Worm (Caenorhabditis elegans): Measurements from ENCODE around the gene Y39G8B.2.

The Y39G8B.2 gene

DNA sequence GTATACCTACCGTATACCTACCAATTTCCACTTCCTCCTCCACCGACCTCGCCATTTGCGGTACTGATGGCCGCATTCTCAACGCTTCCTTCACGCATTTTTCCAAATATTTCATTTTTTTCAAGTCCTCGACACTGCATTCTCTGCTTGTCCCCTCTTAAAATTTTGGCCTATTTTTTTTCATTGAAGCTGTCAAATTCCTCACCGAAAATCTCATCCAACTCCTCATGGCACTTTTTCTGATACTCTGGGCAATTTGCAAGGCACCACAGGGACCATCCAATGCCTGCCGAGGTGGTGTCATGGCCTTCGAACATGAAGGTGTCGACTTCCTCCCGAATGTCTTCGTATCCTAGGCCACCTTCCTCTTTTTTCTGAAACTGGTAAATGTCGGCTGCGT is 38.6 kb upstream of the Y39G8B.2 start:
- TF ChIP-seq gmeb-2 (tag; optimal IDR thresholded peaks at IDR 0.05) (no peak), hlh-13 (GFP tag; optimal IDR thresholded peaks at IDR 0.05) (no peak), fkh-10 (GFP tag; optimal IDR thresholded peaks at IDR 0.05) (no peak)

DNA sequence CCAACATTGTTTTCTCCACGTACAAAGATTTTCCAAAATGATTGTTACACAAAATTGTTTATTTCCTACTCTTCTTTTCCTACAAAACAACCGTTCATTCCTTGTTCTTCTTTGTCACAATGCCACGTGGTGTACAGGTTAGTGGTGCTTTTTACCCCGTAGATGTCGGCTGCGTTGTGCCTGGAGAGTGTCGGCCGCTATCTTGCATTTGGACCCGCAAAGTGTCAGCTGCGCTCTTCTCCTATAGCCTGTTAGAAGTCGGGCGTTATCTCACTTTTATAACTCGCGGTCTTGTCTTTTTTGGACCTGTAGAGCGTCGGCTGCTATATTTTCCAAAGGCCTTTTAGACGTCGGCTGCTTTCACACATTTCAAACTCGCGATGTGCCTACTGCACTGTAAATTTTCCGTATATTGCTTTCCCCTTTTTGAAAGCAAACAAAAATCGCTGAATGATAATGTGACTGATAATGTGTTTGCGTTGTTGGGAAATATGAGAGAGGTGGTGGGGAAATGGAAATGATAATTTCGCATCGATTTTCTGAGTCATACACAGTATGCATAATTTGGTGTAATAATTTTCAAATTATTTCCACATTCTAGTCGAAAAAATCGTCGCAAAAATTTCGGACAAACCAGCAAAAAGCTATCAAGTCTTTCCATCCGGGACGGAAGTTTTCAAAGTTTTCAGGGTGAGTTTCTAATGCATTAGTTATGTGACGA is 34.8 kb upstream of the Y39G8B.2 start, which contains the start of gene F01D5.8:
TSS of gene F01D5.8 (plus strand) at position 51 of the 721 bp plus-strand sequence.
- TF ChIP-seq ceh-19 (GFP tag; optimal IDR thresholded peaks at IDR 0.05): no peak
- no peak for TF ChIP-seq Y22D7AL.16 (tag; optimal IDR thresholded peaks at IDR 0.05)
- no peak for TF ChIP-seq T23F11.4 (GFP tag; optimal IDR thresholded peaks at IDR 0.05)
- TF ChIP-seq pag-3 (tag; optimal IDR thresholded peaks at IDR 0.05; ENCODE audit: borderline replicate concordance): no peak
- TF ChIP-seq ama-1 (optimal IDR thresholded peaks at IDR 0.05): no peak
- no peak for TF ChIP-seq sox-4 (tag; optimal IDR thresholded peaks at IDR 0.05)
- no peak for TF ChIP-seq pat-9 (tag; optimal IDR thresholded peaks at IDR 0.05)
- TF ChIP-seq che-1 (tag; optimal IDR thresholded peaks at IDR 0.05): no peak
- TF ChIP-seq ceh-18 (tag; optimal IDR thresholded peaks at IDR 0.05): no peak
- TF ChIP-seq hlh-30 (tag; optimal IDR thresholded peaks at IDR 0.05; ENCODE audit: insufficient read depth): no peak
- TF ChIP-seq unc-42 (tag; optimal IDR thresholded peaks at IDR 0.05): no peak
- TF ChIP-seq fkh-10 (GFP tag; optimal IDR thresholded peaks at IDR 0.05): no peak
- TF ChIP-seq K09A11.1 (tag; optimal IDR thresholded peaks at IDR 0.05; ENCODE audit: insufficient read depth): no peak
- TF ChIP-seq ceh-31 (tag; optimal IDR thresholded peaks at IDR 0.05): no peak
- TF ChIP-seq sdc-2 (tag; optimal IDR thresholded peaks at IDR 0.05): no peak
- no peak for TF ChIP-seq hlh-15 (tag; optimal IDR thresholded peaks at IDR 0.05)

DNA sequence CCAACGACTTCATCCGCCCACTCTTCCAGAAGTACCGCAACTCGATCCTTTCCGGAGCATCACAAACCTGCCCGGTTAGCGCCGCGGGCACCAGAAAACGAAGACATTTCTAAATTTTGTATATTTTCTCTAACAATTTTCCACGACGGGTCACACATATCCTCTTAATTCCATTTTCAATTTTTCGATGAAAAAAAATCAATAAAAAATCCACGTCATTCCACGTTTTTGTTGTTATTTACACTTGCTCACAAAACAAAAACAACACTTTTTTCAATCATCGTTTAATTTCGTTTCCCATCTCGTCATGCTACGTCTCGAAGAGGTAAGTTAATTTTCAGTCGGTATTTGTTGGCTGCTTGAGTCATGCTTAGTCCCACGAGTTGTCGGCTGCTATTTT is 32.3 kb upstream of the Y39G8B.2 start, which contains the start of gene F01D5.7:
TSS of gene F01D5.7 (plus strand) at position 301 of the 400 bp plus-strand sequence.
- TF ChIP-seq nfya-1 (tag; optimal IDR thresholded peaks at IDR 0.05) (no peak), hlh-8 (tag; optimal IDR thresholded peaks at IDR 0.05) (no peak), nhr-11 (tag; optimal IDR thresholded peaks at IDR 0.05) (no peak), ceh-6 (GFP tag; optimal IDR thresholded peaks at IDR 0.05) (no peak), fax-1 (tag; optimal IDR thresholded peaks at IDR 0.05) (no peak), unc-55 (GFP tag; optimal IDR thresholded peaks at IDR 0.05) (no peak), ceh-45 (GFP tag; IDR thresholded peaks at IDR 0.05) (no peak), lin-11 (tag; optimal IDR thresholded peaks at IDR 0.05) (no peak), pros-1 (tag; optimal IDR thresholded peaks at IDR 0.05) (no peak), nhr-232 (tag; optimal IDR thresholded peaks at IDR 0.05) (no peak), ztf-16 (tag; optimal IDR thresholded peaks at IDR 0.05) (no peak)

DNA sequence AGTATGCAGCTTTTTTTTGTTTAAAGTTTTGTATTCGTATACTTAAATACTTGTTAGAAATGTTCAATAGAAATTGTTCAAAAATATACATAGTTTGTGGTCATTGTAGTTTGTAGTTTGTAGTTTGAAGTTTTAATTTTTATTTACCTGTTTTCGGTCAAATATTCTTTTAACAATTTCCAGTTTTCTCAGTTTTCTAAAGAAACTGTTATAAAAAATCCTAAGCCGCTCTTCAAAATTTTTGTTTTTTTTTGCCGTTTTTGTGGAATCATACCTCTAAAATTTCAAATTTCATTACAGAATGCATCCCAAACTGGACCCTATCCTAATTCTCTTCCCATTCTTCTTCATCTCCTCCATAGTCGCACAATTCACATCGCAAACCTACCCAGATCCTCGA is 30.2 kb upstream of the Y39G8B.2 start, which contains the start of gene F01D5.6:
TSS of gene F01D5.6 (plus strand) at position 301 of the 400 bp plus-strand sequence.
- no peak for TF ChIP-seq C38D4.7 (GFP tag; optimal IDR thresholded peaks at IDR 0.05)
- no peak for TF ChIP-seq hlh-15 (tag; optimal IDR thresholded peaks at IDR 0.05)
- no peak for TF ChIP-seq ahr-1 (tag; optimal IDR thresholded peaks at IDR 0.05)
- no peak for TF ChIP-seq syd-9 (tag; optimal IDR thresholded peaks at IDR 0.05)
- TF ChIP-seq gmeb-2 (tag; optimal IDR thresholded peaks at IDR 0.05): no peak
- TF ChIP-seq lin-11 (tag; optimal IDR thresholded peaks at IDR 0.05): no peak
- TF ChIP-seq unc-3 (GFP tag; conservative IDR thresholded peaks at IDR 0.05): no peak
- no peak for TF ChIP-seq unc-3 (tag; optimal IDR thresholded peaks at IDR 0.05)
- no peak for TF ChIP-seq unc-55 (GFP tag; optimal IDR thresholded peaks at IDR 0.05)
- TF ChIP-seq ceh-30 (tag; optimal IDR thresholded peaks at IDR 0.05): no peak
- TF ChIP-seq eyg-1 (tag; optimal IDR thresholded peaks at IDR 0.05): no peak
- TF ChIP-seq hlh-13 (GFP tag; optimal IDR thresholded peaks at IDR 0.05): no peak
- TF ChIP-seq sox-4 (tag; optimal IDR thresholded peaks at IDR 0.05): no peak
- TF ChIP-seq ceh-31 (tag; optimal IDR thresholded peaks at IDR 0.05): no peak
- no peak for TF ChIP-seq nfya-1 (tag; optimal IDR thresholded peaks at IDR 0.05)
- no peak for TF ChIP-seq ref-2 (tag; optimal IDR thresholded peaks at IDR 0.05)
- TF ChIP-seq T23F11.4 (GFP tag; optimal IDR thresholded peaks at IDR 0.05): no peak
- no peak for TF ChIP-seq fkh-10 (GFP tag; optimal IDR thresholded peaks at IDR 0.05)
- no peak for TF ChIP-seq pros-1 (tag; optimal IDR thresholded peaks at IDR 0.05)
- no peak for TF ChIP-seq npax-4 (tag; optimal IDR thresholded peaks at IDR 0.05)
